In the genomic region with DNA sequence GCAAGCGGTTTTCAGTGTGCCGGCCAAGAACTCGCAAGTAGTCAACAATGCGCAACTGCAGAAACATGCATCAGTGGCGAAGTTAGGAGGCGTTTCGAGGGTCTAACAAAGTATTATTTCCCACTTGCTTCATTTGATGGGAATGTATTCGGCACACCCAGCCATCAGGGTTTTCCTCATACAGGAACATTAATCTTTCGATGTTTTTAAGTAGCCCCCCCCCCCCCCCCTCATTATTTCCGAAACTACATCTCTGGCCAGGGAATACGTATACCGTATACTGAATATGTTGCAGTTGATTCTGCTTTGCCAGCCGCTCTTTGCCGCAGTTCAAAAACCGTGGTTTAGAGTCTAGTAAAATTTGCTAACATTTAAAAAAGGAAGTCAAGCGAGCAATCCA, we compare ENCODE assay signal across 5 fruit fly cellular contexts.
TF ChIP-seq lines count a peak whose summit lies in the region.

No protein-coding gene starts in this region.

- no peak for TF ChIP-seq CTCF in whole organism, embryonic (GFP tag; optimal IDR thresholded peaks at IDR 0.05; lab: Kevin White, UChicago)

TF ChIP-seq in whole organism, adult, 20 proteins besides CTCF, POLR2A, EP300 and RAD21:
- TF ChIP-seq CG12768 (GFP tag; optimal IDR thresholded peaks at IDR 0.05; lab: Kevin White, UChicago), result no peak
- peak; percentile 50 for TF ChIP-seq tj (GFP tag; optimal IDR thresholded peaks at IDR 0.05; lab: Kevin White, UChicago)

TF ChIP-seq in whole organism, embryonic, 481 proteins besides CTCF, POLR2A, EP300 and RAD21:
- TF ChIP-seq Hr3 (GFP tag; optimal IDR thresholded peaks at IDR 0.05; lab: Kevin White, UChicago) (no peak), Ptx1 (GFP tag; IDR thresholded peaks at IDR 0.05; lab: Robert Waterston, UW) (0 out of 2 replicates have a peak, but pooled peaks have one; percentile 8), jumu (GFP tag; optimal IDR thresholded peaks at IDR 0.05; lab: Kevin White, UChicago) (no peak), Med (GFP tag; lab: Kevin White, UChicago) (peak; percentile 44), CG12391 (tag; optimal IDR thresholded peaks at IDR 0.05; lab: Kevin White, UChicago) (no peak), ewg (GFP tag; optimal IDR thresholded peaks at IDR 0.05; lab: Kevin White, UChicago) (peak; percentile 3), ac (GFP tag; optimal IDR thresholded peaks at IDR 0.05; lab: Kevin White, UChicago) (no peak), Drgx (GFP tag; IDR thresholded peaks at IDR 0.05; lab: Robert Waterston, UW) (peak; percentile 90), CG11456 (GFP tag; IDR thresholded peaks at IDR 0.05; lab: Robert Waterston, UW) (0 out of 3 replicates have a peak, but pooled peaks have one; percentile 6), eve (GFP tag; optimal IDR thresholded peaks at IDR 0.05; lab: Kevin White, UChicago) (no peak)

TF ChIP-seq in whole organism, prepupa, 60 proteins besides CTCF, POLR2A, EP300 and RAD21 (continues in another document):
- TF ChIP-seq CG10669 (GFP tag; optimal IDR thresholded peaks at IDR 0.05; lab: Kevin White, UChicago) (no peak), Hr4 (GFP tag; optimal IDR thresholded peaks at IDR 0.05; lab: Kevin White, UChicago) (no peak), CG4318 (GFP tag; optimal IDR thresholded peaks at IDR 0.05; lab: Kevin White, UChicago) (no peak), vri (GFP tag; optimal IDR thresholded peaks at IDR 0.05; lab: Kevin White, UChicago) (no peak), CG3032 (tag; optimal IDR thresholded peaks at IDR 0.05; lab: Kevin White, UChicago) (peak; percentile 52), lz (GFP tag; optimal IDR thresholded peaks at IDR 0.05; lab: Kevin White, UChicago) (peak; percentile 22), CG31627 (GFP tag; optimal IDR thresholded peaks at IDR 0.05; lab: Kevin White, UChicago) (peak; percentile 41), CG11294 (GFP tag; IDR thresholded peaks at IDR 0.05; lab: Robert Waterston, UW) (peak; percentile 93), fkh (GFP tag; optimal IDR thresholded peaks at IDR 0.05; lab: Kevin White, UChicago) (no peak), dac (GFP tag; optimal IDR thresholded peaks at IDR 0.05; lab: Kevin White, UChicago) (no peak), CG15336 (GFP tag; IDR thresholded peaks at IDR 0.05; lab: Robert Waterston, UW) (peak; percentile 71), CG6163 (GFP tag; IDR thresholded peaks at IDR 0.05; lab: Robert Waterston, UW) (peak; percentile 78), eg (GFP tag; IDR thresholded peaks at IDR 0.05; lab: Robert Waterston, UW) (peak; percentile 92), Blimp-1 (GFP tag; optimal IDR thresholded peaks at IDR 0.05; lab: Kevin White, UChicago) (no peak), acj6 (GFP tag; optimal IDR thresholded peaks at IDR 0.05; lab: Kevin White, UChicago) (no peak), Eip78C (GFP tag; lab: Kevin White, UChicago) (no peak), Sox15 (GFP tag; optimal IDR thresholded peaks at IDR 0.05; lab: Kevin White, UChicago) (no peak), Gug (GFP tag; IDR thresholded peaks at IDR 0.05; lab: Robert Waterston, UW) (peak; percentile 85), dsx (GFP tag; optimal IDR thresholded peaks at IDR 0.05; lab: Kevin White, UChicago; ENCODE audit: poor library complexity, severe bottlenecking) (no peak), cyc (GFP tag; optimal IDR thresholded peaks at IDR 0.05; lab: Kevin White, UChicago) (peak; percentile 42), fd59A (GFP tag; optimal IDR thresholded peaks at IDR 0.05; lab: Kevin White, UChicago) (peak; percentile 20), esn (GFP tag; optimal IDR thresholded peaks at IDR 0.05; lab: Kevin White, UChicago) (peak; percentile 41), Sox14 (GFP tag; optimal IDR thresholded peaks at IDR 0.05; lab: Kevin White, UChicago) (peak; percentile 51), achi (GFP tag; optimal IDR thresholded peaks at IDR 0.05; lab: Kevin White, UChicago) (no peak), CG11762 (GFP tag; optimal IDR thresholded peaks at IDR 0.05; lab: Kevin White, UChicago; ENCODE audit: insufficient read depth) (no peak)

TF ChIP-seq in whole organism, pupa, 21 proteins besides CTCF, POLR2A, EP300 and RAD21:
- TF ChIP-seq CG14655 (GFP tag; optimal IDR thresholded peaks at IDR 0.05; lab: Kevin White, UChicago) (no peak), CG17806 (tag; optimal IDR thresholded peaks at IDR 0.05; lab: Kevin White, UChicago) (no peak), Ets98B (GFP tag; IDR thresholded peaks at IDR 0.05; lab: Robert Waterston, UW) (peak; percentile 90), D1 (tag; optimal IDR thresholded peaks at IDR 0.05; lab: Kevin White, UChicago) (no peak), CG10348 (GFP tag; IDR thresholded peaks at IDR 0.05; lab: Robert Waterston, UW) (peak; percentile 86), EcR (GFP tag; optimal IDR thresholded peaks at IDR 0.05; lab: Kevin White, UChicago) (no peak), Pif1B (GFP tag; optimal IDR thresholded peaks at IDR 0.05; lab: Kevin White, UChicago) (no peak), CG4496 (GFP tag; IDR thresholded peaks at IDR 0.05; lab: Robert Waterston, UW) (peak; percentile 90), gl (tag; optimal IDR thresholded peaks at IDR 0.05; lab: Kevin White, UChicago) (no peak), rn (GFP tag; IDR thresholded peaks at IDR 0.05; lab: Robert Waterston, UW) (peak; percentile 69), fd96Ca (GFP tag; IDR thresholded peaks at IDR 0.05; lab: Robert Waterston, UW) (peak; percentile 94), CG12605 (GFP tag; IDR thresholded peaks at IDR 0.05; lab: Robert Waterston, UW) (peak; percentile 68), CG15710 (tag; optimal IDR thresholded peaks at IDR 0.05; lab: Kevin White, UChicago) (peak; percentile 27), CG9948 (tag; optimal IDR thresholded peaks at IDR 0.05; lab: Kevin White, UChicago) (no peak), CG32121 (GFP tag; IDR thresholded peaks at IDR 0.05; lab: Robert Waterston, UW) (peak; percentile 86), Pif1A (GFP tag; optimal IDR thresholded peaks at IDR 0.05; lab: Kevin White, UChicago) (no peak), CG34367 (tag; optimal IDR thresholded peaks at IDR 0.05; lab: Kevin White, UChicago) (no peak), Snoo (tag; optimal IDR thresholded peaks at IDR 0.05; lab: Kevin White, UChicago) (peak; percentile 32), CG8301 (tag; optimal IDR thresholded peaks at IDR 0.05; lab: Kevin White, UChicago) (no peak), CG13204 (GFP tag; optimal IDR thresholded peaks at IDR 0.05; lab: Kevin White, UChicago) (no peak), CG8159 (tag; optimal IDR thresholded peaks at IDR 0.05; lab: Kevin White, UChicago) (no peak)
TF ChIP-seq in whole organism, pupa: peak in this region for 9.

TF ChIP-seq in whole organism, wandering third instar larva, 38 proteins besides CTCF, POLR2A, EP300 and RAD21:
- TF ChIP-seq jim (GFP tag; optimal IDR thresholded peaks at IDR 0.05; lab: Kevin White, UChicago) (no peak), dmrt93B (GFP tag; optimal IDR thresholded peaks at IDR 0.05; lab: Kevin White, UChicago) (no peak), Dif (GFP tag; optimal IDR thresholded peaks at IDR 0.05; lab: Kevin White, UChicago; ENCODE audit: partially characterized antibody) (no peak), CG32264 (GFP tag; optimal IDR thresholded peaks at IDR 0.05; lab: Kevin White, UChicago) (no peak), CG9705 (GFP tag; optimal IDR thresholded peaks at IDR 0.05; lab: Kevin White, UChicago) (no peak), foxo (GFP tag; optimal IDR thresholded peaks at IDR 0.05; lab: Kevin White, UChicago) (peak in 1 of 2 experiments; percentile 27), woc (GFP tag; optimal IDR thresholded peaks at IDR 0.05; lab: Kevin White, UChicago) (no peak), h (GFP tag; optimal IDR thresholded peaks at IDR 0.05; lab: Kevin White, UChicago) (peak; percentile 9), br (GFP tag; optimal IDR thresholded peaks at IDR 0.05; lab: Kevin White, UChicago) (no peak), HLH106 (tag; optimal IDR thresholded peaks at IDR 0.05; lab: Kevin White, UChicago) (peak; percentile 70), dsf (GFP tag; optimal IDR thresholded peaks at IDR 0.05; lab: Kevin White, UChicago; ENCODE audit: borderline replicate concordance) (no peak)
